Worm (Caenorhabditis elegans) whole organism, late embryonic: ENCODE data around the gene lip-1.

ENCODE experiments used
- ceh-30 ChIP-seq: fragments of 150-350 bp; optimal IDR thresholded peaks from 2 replicates; lab custom pipeline; 2014; ENCODE audit warnings: missing biosample characterization, missing genetic modification characterization
- ceh-34 ChIP-seq: sonication (generic microtip); optimal IDR thresholded peaks from 2 replicates; lab custom pipeline; 2016; ENCODE audit warnings: mild to moderate bottlenecking, missing genetic modification characterization, missing compliant biosample characterization
- dmd-4 ChIP-seq: sonication (generic microtip); optimal IDR thresholded peaks from 2 replicates; lab custom pipeline; 2016; ENCODE audit warnings: borderline replicate concordance, missing genetic modification characterization, missing compliant biosample characterization
- fkh-10 ChIP-seq: fragments of 150-350 bp; optimal IDR thresholded peaks from 2 replicates; lab custom pipeline; 2014; ENCODE audit warnings: missing biosample characterization, missing genetic modification reagents, missing genetic modification characterization
- pax-1 ChIP-seq: fragments of 150-350 bp; optimal IDR thresholded peaks from 2 replicates; lab custom pipeline; 2014; ENCODE audit warnings: missing biosample characterization, missing genetic modification characterization
- sox-4 ChIP-seq: sonication (generic microtip); optimal IDR thresholded peaks from 2 replicates; lab custom pipeline; 2017; ENCODE audit warnings: mild to moderate bottlenecking, missing genetic modification characterization, inconsistent platforms, missing compliant biosample characterization

ce11 chrIV:6878912-6879554 is 36.3 kb downstream of the lip-1 start:
- TF ChIP-seq fkh-10 (GFP tag; lab: Kevin White, UChicago) = no peak
- no peak for TF ChIP-seq pax-1
- no peak for TF ChIP-seq dmd-4 (tag; lab: Kevin White, UChicago)
- TF ChIP-seq ceh-34 (tag; lab: Kevin White, UChicago) = no peak
- TF ChIP-seq sox-4 (tag; lab: Kevin White, UChicago) = no peak
- no peak for TF ChIP-seq ceh-30 (tag; lab: Kevin White, UChicago)
